Worm (Caenorhabditis elegans): ENCODE measurements around the gene T15H9.5.
A peak's percentile ranks its signal among the peaks of the same experiment; 100 is the strongest.

T15H9.5 gene

DNA sequence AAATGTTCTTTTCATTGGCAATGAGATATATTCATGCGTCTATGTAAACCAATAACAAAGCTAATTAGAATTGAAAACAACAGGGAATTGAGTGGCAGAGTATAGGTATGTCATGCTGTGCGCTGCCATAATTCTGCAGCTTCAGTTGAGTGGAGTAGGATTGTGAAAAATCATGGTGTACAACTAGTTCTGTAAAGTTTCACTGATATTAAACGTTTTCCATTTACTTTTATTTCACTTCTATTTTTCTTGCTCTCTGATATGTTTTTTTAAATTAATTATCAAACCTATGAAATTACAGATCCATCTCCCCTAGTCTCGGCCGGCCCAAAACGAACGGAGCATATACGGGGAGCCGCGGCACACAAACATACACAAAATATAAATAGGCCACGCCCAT lies 35.6 kb downstream of the T15H9.5 start, which contains the start of gene exc-7:
exc-7 (plus strand) TSS at position 301 of the 400 bp plus-strand sequence.
- TF ChIP-seq ahr-1 (tag; optimal IDR thresholded peaks at IDR 0.05) (no peak), zip-5 (tag; optimal IDR thresholded peaks at IDR 0.05) (no peak), ceh-2 (tag; optimal IDR thresholded peaks at IDR 0.05) (no peak), lin-11 (tag; optimal IDR thresholded peaks at IDR 0.05) (no peak), sox-4 (tag; optimal IDR thresholded peaks at IDR 0.05) (no peak), dve-1 (tag; optimal IDR thresholded peaks at IDR 0.05) (no peak), madf-2 (tag; optimal IDR thresholded peaks at IDR 0.05) (no peak), nhr-232 (tag; optimal IDR thresholded peaks at IDR 0.05) (no peak), pha-4 (tag; optimal IDR thresholded peaks at IDR 0.05) (no peak), syd-9 (tag; optimal IDR thresholded peaks at IDR 0.05) (no peak), ceh-34 (tag; optimal IDR thresholded peaks at IDR 0.05) (no peak), hlh-6 (tag; optimal IDR thresholded peaks at IDR 0.05) (no peak), ceh-45 (GFP tag; IDR thresholded peaks at IDR 0.05) (no peak), ama-1 (optimal IDR thresholded peaks at IDR 0.05) (no peak), F13H6.1 (tag; optimal IDR thresholded peaks at IDR 0.05) (no peak)

- TF ChIP-seq ref-2 (tag; optimal IDR thresholded peaks at IDR 0.05) (peak; percentile 60), npax-4 (tag; optimal IDR thresholded peaks at IDR 0.05) (no peak), sox-2 (GFP tag; IDR thresholded peaks at IDR 0.05) (peak; percentile 81), nfya-1 (tag; optimal IDR thresholded peaks at IDR 0.05) (peak; percentile 13), dmd-4 (tag; optimal IDR thresholded peaks at IDR 0.05; ENCODE audit: borderline replicate concordance) (no peak), ceh-22 (tag; optimal IDR thresholded peaks at IDR 0.05) (no peak), pha-4 (tag; optimal IDR thresholded peaks at IDR 0.05) (no peak), pros-1 (tag; optimal IDR thresholded peaks at IDR 0.05) (peak; percentile 81), ceh-31 (tag; optimal IDR thresholded peaks at IDR 0.05) (peak; percentile 90), K09A11.1 (tag; optimal IDR thresholded peaks at IDR 0.05; ENCODE audit: insufficient read depth) (no peak), ceh-45 (GFP tag; IDR thresholded peaks at IDR 0.05) (no peak), tbx-2 (tag; optimal IDR thresholded peaks at IDR 0.05) (peak; percentile 8)
Observed at ce11 chrII:9574406-9574805, 36.8 kb downstream of the T15H9.5 start.

DNA sequence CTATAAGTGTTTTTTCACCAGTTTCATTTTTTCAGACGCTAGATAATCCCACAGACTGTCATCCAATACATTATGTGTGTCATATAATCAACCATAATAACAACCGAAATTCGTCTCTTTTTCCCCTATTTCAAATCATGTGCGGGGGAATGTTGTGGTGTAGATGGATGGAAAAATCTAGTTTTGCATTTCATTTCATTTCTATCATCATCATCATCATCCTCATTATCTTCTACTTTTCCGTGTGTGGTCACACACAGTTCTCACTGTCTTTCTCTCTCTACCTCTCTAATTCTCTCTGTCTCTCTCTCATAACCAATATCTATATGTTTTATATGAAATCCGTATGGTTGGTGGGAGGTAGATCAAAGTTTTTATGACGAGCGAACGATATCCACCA lies 37.8 kb downstream of the T15H9.5 start:
- TF ChIP-seq ceh-31 (tag; optimal IDR thresholded peaks at IDR 0.05) (peak; percentile 7), nfya-1 (tag; optimal IDR thresholded peaks at IDR 0.05) (peak; percentile 20), C08G9.2 (tag; optimal IDR thresholded peaks at IDR 0.05) (no peak)

DNA sequence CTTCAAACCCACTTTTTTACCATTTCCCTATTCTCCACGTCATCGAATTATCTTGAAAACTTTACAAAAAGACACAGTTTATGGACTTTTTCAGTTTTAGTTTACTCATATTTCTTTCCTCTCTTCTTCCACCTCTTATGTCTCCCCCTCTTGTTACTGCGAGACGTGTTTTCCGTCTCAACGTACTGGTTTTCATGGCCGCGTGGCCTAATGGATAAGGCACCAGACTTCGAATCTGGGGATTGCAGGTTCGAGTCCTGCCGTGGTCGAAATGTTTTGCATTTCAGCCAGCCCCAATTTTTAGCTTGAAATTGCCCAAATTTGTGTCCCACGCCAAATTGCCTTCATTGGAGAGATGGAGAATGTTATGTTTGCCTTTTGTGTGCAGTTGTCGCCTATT lies 45.2 kb downstream of the T15H9.5 start:
- TF ChIP-seq hlh-15 (tag; optimal IDR thresholded peaks at IDR 0.05) (peak; percentile 77), lim-6 (tag; optimal IDR thresholded peaks at IDR 0.05) (peak; percentile 16), hlh-8 (tag; optimal IDR thresholded peaks at IDR 0.05) (peak; percentile 49), pha-4 (tag; optimal IDR thresholded peaks at IDR 0.05) (no peak), ceh-19 (GFP tag; optimal IDR thresholded peaks at IDR 0.05) (peak; percentile 91), eyg-1 (tag; optimal IDR thresholded peaks at IDR 0.05) (peak; percentile 82), fkh-10 (GFP tag; optimal IDR thresholded peaks at IDR 0.05) (no peak), nhr-232 (tag; optimal IDR thresholded peaks at IDR 0.05) (peak; percentile 89), ceh-45 (GFP tag; IDR thresholded peaks at IDR 0.05) (peak; percentile 83), ceh-9 (tag; optimal IDR thresholded peaks at IDR 0.05) (peak; percentile 74), F13H6.1 (tag; optimal IDR thresholded peaks at IDR 0.05) (peak; percentile 68), hlh-30 (tag; optimal IDR thresholded peaks at IDR 0.05; ENCODE audit: insufficient read depth) (peak; percentile 39), ceh-6 (GFP tag; optimal IDR thresholded peaks at IDR 0.05) (peak; percentile 88), ceh-34 (tag; optimal IDR thresholded peaks at IDR 0.05) (peak; percentile 80), sox-2 (GFP tag; IDR thresholded peaks at IDR 0.05) (peak; percentile 76), pqm-1 (tag; optimal IDR thresholded peaks at IDR 0.05) (no peak), C08G9.2 (tag; optimal IDR thresholded peaks at IDR 0.05) (peak; percentile 72), ceh-48 (tag; optimal IDR thresholded peaks at IDR 0.05) (peak; percentile 73), zip-5 (tag; optimal IDR thresholded peaks at IDR 0.05) (peak; percentile 65), K02D7.2 (tag; optimal IDR thresholded peaks at IDR 0.05) (peak; percentile 72), ceh-18 (tag; optimal IDR thresholded peaks at IDR 0.05) (peak; percentile 70), unc-55 (GFP tag; optimal IDR thresholded peaks at IDR 0.05) (no peak), ceh-30 (tag; optimal IDR thresholded peaks at IDR 0.05) (no peak), sox-4 (tag; optimal IDR thresholded peaks at IDR 0.05) (peak; percentile 89), lin-11 (tag; optimal IDR thresholded peaks at IDR 0.05) (peak; percentile 75), pax-1 (tag; optimal IDR thresholded peaks at IDR 0.05) (no peak), gmeb-2 (tag; optimal IDR thresholded peaks at IDR 0.05) (peak; percentile 81), nhr-11 (tag; optimal IDR thresholded peaks at IDR 0.05) (no peak), npax-4 (tag; optimal IDR thresholded peaks at IDR 0.05) (peak; percentile 79), elt-2 (tag; optimal IDR thresholded peaks at IDR 0.05) (peak; percentile 91), elt-4 (tag; optimal IDR thresholded peaks at IDR 0.05) (no peak), ttx-3 (tag; optimal IDR thresholded peaks at IDR 0.05) (peak; percentile 89)
